Worm (Caenorhabditis elegans): ENCODE data around the gene C34F11.1.

DNA sequence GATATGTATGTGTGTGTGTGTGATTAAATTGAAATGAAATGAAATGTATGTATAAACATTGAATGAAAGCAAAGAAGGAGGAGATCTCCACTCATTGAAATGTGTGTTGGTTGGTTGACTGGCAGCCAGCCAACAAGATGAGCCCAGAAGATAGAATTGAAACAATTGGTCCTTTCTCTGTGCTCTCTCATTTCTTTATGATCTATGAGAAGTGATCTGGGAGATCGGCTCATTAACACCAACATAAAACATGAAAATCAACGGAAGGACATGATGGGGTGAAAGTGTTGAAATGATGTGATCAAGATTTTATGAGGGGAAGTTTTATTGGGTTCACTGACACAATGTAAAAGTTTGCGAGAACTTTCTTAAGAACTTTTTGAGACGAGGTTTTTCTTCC is 10.1 kb downstream of the C34F11.1 start:
- no peak for TF ChIP-seq ama-1 (optimal IDR thresholded peaks at IDR 0.05)
- no peak for TF ChIP-seq ceh-36 (tag; optimal IDR thresholded peaks at IDR 0.05)
- no peak for TF ChIP-seq tra-4 (tag; optimal IDR thresholded peaks at IDR 0.05)
- TF ChIP-seq F13C5.2 (tag; optimal IDR thresholded peaks at IDR 0.05) = no peak
- TF ChIP-seq scrt-1 (GFP tag; IDR thresholded peaks at IDR 0.05) = no peak
- no peak for TF ChIP-seq pes-1 (GFP tag; IDR thresholded peaks at IDR 0.05)
- TF ChIP-seq tbx-37 (GFP tag; conservative IDR thresholded peaks at IDR 0.05) = no peak
- TF ChIP-seq hnd-1 (tag; optimal IDR thresholded peaks at IDR 0.05) = no peak
- no peak for TF ChIP-seq hmg-4 (GFP tag; optimal IDR thresholded peaks at IDR 0.05)
- TF ChIP-seq aly-1 (tag; optimal IDR thresholded peaks at IDR 0.05) = no peak

Data from whole organism, early embryonic.